Worm (Caenorhabditis elegans) whole organism, L1 larva: ENCODE results near the gene mtm-3.

ENCODE experiments used
- C16A3.4 ChIP-seq: fragments of 150-350 bp; optimal IDR thresholded peaks from 2 replicates; lab custom pipeline; 2014; ENCODE audit warnings: missing biosample characterization, missing genetic modification characterization
- C34B4.2 ChIP-seq: sonication (generic microtip); optimal IDR thresholded peaks from 2 replicates; lab custom pipeline; 2017; ENCODE audit warnings: mild to moderate bottlenecking, missing genetic modification characterization, missing compliant biosample characterization
- F16B12.6 ChIP-seq: fragments of 150-350 bp; optimal IDR thresholded peaks from 2 replicates; lab custom pipeline; 2014; ENCODE audit warnings: missing biosample characterization, missing genetic modification characterization
- aha-1 ChIP-seq: fragments of 150-350 bp; optimal IDR thresholded peaks from 2 replicates; lab custom pipeline; 2014; ENCODE audit warnings: missing biosample characterization, missing genetic modification characterization
- alr-1 ChIP-seq: fragments of 200-800 bp; sonication (Bioruptor generic); optimal IDR thresholded peaks from 2 replicates; lab custom pipeline; 2018; ENCODE audit warnings: borderline replicate concordance, mild to moderate bottlenecking, missing genetic modification characterization, missing compliant biosample characterization
- aly-2 ChIP-seq: fragments of 150-350 bp; optimal IDR thresholded peaks from 2 replicates; lab custom pipeline; 2014; ENCODE audit warnings: missing biosample characterization, missing genetic modification characterization
- ama-1 ChIP-seq: fragments of 150-350 bp; optimal IDR thresholded peaks from 2 replicates; lab custom pipeline; 2014
- blmp-1 ChIP-seq: fragments of 150-350 bp; optimal IDR thresholded peaks from 2 replicates; lab custom pipeline; 2014; ENCODE audit warnings: missing biosample characterization, missing genetic modification characterization
- ceh-63 ChIP-seq: fragments of 200-800 bp; sonication (Bioruptor generic); optimal IDR thresholded peaks from 2 replicates; lab custom pipeline; 2018; ENCODE audit warnings: mild to moderate bottlenecking, missing genetic modification characterization, missing compliant biosample characterization
- ceh-8 ChIP-seq: fragments of 200-800 bp; sonication (Bioruptor generic); optimal IDR thresholded peaks from 2 replicates; lab custom pipeline; 2018; ENCODE audit warnings: mild to moderate bottlenecking, missing genetic modification characterization, moderate library complexity, missing compliant biosample characterization
- ceh-88 ChIP-seq: fragments of 200-800 bp; sonication (Bioruptor generic); IDR thresholded peaks from 2 replicates; pipeline ENCODE4 v1.3.6; 2022; ENCODE audit warnings: missing genetic modification characterization, missing compliant biosample characterization
- ceh-90 ChIP-seq: sonication (generic microtip); optimal IDR thresholded peaks from 2 replicates; lab custom pipeline; 2016; ENCODE audit warnings: missing genetic modification characterization, missing compliant biosample characterization
- dpl-1 ChIP-seq, 3 experiments: fragments of 150-350 bp in 2 of 3; sonication (generic microtip) in 1 of 3; optimal IDR thresholded peaks; 2 replicates each; lab custom pipeline; 2014 to 2017; ENCODE audit warnings: missing biosample characterization in 3 of 3, missing genetic modification characterization in 3 of 3, missing genetic modification reagents in 3 of 3
- efl-1 ChIP-seq, 4 experiments: fragments of 150-350 bp; optimal IDR thresholded peaks in 3 of 4; peaks in 1 of 4; 1 replicate in 1 of 4; 2 replicates in 3 of 4; lab custom pipeline; 2014; ENCODE audit warnings: missing biosample characterization in 2 of 4, missing genetic modification characterization in 2 of 4, missing genetic modification reagents in 2 of 4
- efl-3 ChIP-seq: fragments of 200-800 bp; sonication (Bioruptor generic); optimal IDR thresholded peaks from 2 replicates; lab custom pipeline; 2018; ENCODE audit warnings: mild to moderate bottlenecking, missing genetic modification characterization, missing compliant biosample characterization
- egl-13 ChIP-seq: sonication (generic microtip); optimal IDR thresholded peaks from 2 replicates; lab custom pipeline; 2016; ENCODE audit warnings: missing genotype, missing genetic modification reagents, missing genetic modification characterization, missing compliant biosample characterization
- egl-27 ChIP-seq, 2 experiments: fragments of 150-350 bp in 1 of 2; sonication (generic microtip); optimal IDR thresholded peaks; 3 replicates each; lab custom pipeline; 2017 to 2018; ENCODE audit warnings: missing biosample characterization in 2 of 2, missing genetic modification characterization in 2 of 2, missing genetic modification reagents in 2 of 2
- ets-5 ChIP-seq: fragments of 200-800 bp; sonication (Bioruptor generic); IDR thresholded peaks from 2 replicates; pipeline ENCODE4 v1.3.6; 2022; ENCODE audit warnings: missing genetic modification characterization, missing compliant biosample characterization
- fkh-10 ChIP-seq: sonication (generic microtip); optimal IDR thresholded peaks from 2 replicates; lab custom pipeline; 2017; ENCODE audit warnings: missing biosample characterization, missing genetic modification reagents, missing genetic modification characterization
- fkh-4 ChIP-seq: sonication (generic microtip); optimal IDR thresholded peaks from 2 replicates; lab custom pipeline; 2016; ENCODE audit warnings: missing compliant biosample characterization, missing genetic modification characterization, borderline replicate concordance
- fkh-8 ChIP-seq: sonication (generic microtip); optimal IDR thresholded peaks from 2 replicates; lab custom pipeline; 2016; ENCODE audit warnings: mild to moderate bottlenecking, missing genetic modification characterization, missing compliant biosample characterization
- grh-1 ChIP-seq: fragments of 200-800 bp; sonication (Bioruptor generic); IDR thresholded peaks from 2 replicates; pipeline ENCODE4 v1.3.6; 2022; ENCODE audit warnings: missing genetic modification reagents, missing genetic modification characterization, missing compliant biosample characterization
- hlh-17 ChIP-seq: fragments of 200-800 bp; sonication (Bioruptor generic); optimal IDR thresholded peaks from 2 replicates; lab custom pipeline; 2018; ENCODE audit warnings: missing genetic modification characterization, mild to moderate bottlenecking, missing compliant biosample characterization, moderate library complexity, borderline replicate concordance
- jun-1 ChIP-seq: fragments of 150-350 bp; optimal IDR thresholded peaks from 2 replicates; lab custom pipeline; 2014; ENCODE audit warnings: missing biosample characterization, missing genetic modification reagents, missing genetic modification characterization
- lin-13 ChIP-seq: fragments of 150-350 bp; optimal IDR thresholded peaks from 2 replicates; lab custom pipeline; 2014; ENCODE audit warnings: missing biosample characterization, missing genetic modification reagents, missing genetic modification characterization
- lin-14 ChIP-seq: fragments of 200-800 bp; sonication (Bioruptor generic); optimal IDR thresholded peaks from 2 replicates; lab custom pipeline; 2018; ENCODE audit warnings: mild to moderate bottlenecking, missing genetic modification characterization, moderate library complexity, missing compliant biosample characterization
- lin-15B ChIP-seq: fragments of 150-350 bp; sonication (generic microtip); optimal IDR thresholded peaks from 3 replicates; lab custom pipeline; 2014; ENCODE audit warnings: missing biosample characterization, missing genetic modification characterization
- lin-39 ChIP-seq: fragments of 150-350 bp; optimal IDR thresholded peaks from 2 replicates; lab custom pipeline; 2014; ENCODE audit warnings: missing biosample characterization, missing genetic modification reagents, missing genetic modification characterization
- lir-3 ChIP-seq: sonication (generic microtip); optimal IDR thresholded peaks from 2 replicates; lab custom pipeline; 2016; ENCODE audit warnings: mild to moderate bottlenecking, missing genetic modification characterization, moderate library complexity, missing compliant biosample characterization; ENCODE audit not compliant: poor library complexity
- mdl-1 ChIP-seq, 2 experiments: fragments of 150-350 bp; optimal IDR thresholded peaks; 2 replicates each; lab custom pipeline; 2014 to 2017; ENCODE audit warnings: missing biosample characterization in 2 of 2, missing genetic modification characterization in 2 of 2, inconsistent platforms in 1 of 2
- mef-2 ChIP-seq: fragments of 150-350 bp; optimal IDR thresholded peaks from 2 replicates; lab custom pipeline; 2014; ENCODE audit warnings: missing biosample characterization, missing genetic modification characterization
- mep-1 ChIP-seq: fragments of 150-350 bp; optimal IDR thresholded peaks from 2 replicates; lab custom pipeline; 2014; ENCODE audit warnings: missing biosample characterization, missing genetic modification characterization
- nhr-20 ChIP-seq: sonication (generic microtip); optimal IDR thresholded peaks from 2 replicates; lab custom pipeline; 2016; ENCODE audit warnings: mild to moderate bottlenecking, missing genetic modification characterization, missing compliant biosample characterization
- nhr-237 ChIP-seq: fragments of 150-350 bp; optimal IDR thresholded peaks from 2 replicates; lab custom pipeline; 2014; ENCODE audit warnings: missing biosample characterization, missing genetic modification characterization
- nhr-47 ChIP-seq: sonication (generic microtip); optimal IDR thresholded peaks from 2 replicates; lab custom pipeline; 2016; ENCODE audit warnings: mild to moderate bottlenecking, missing genetic modification characterization, moderate library complexity, missing compliant biosample characterization
- nhr-71 ChIP-seq: sonication (generic microtip); optimal IDR thresholded peaks from 2 replicates; lab custom pipeline; 2016; ENCODE audit warnings: mild to moderate bottlenecking, missing genetic modification characterization, moderate library complexity, missing compliant biosample characterization
- nhr-85 ChIP-seq: sonication (generic microtip); peaks from one replicate; lab custom pipeline; 2016; ENCODE audit warnings: missing genetic modification characterization, inconsistent platforms, missing compliant biosample characterization
- nhr-90 ChIP-seq: sonication (generic microtip); optimal IDR thresholded peaks from 2 replicates; lab custom pipeline; 2016; ENCODE audit warnings: mild to moderate bottlenecking, missing genetic modification characterization, missing compliant biosample characterization; ENCODE audit not compliant: poor library complexity
- rnt-1 ChIP-seq: sonication (generic microtip); optimal IDR thresholded peaks from 2 replicates; lab custom pipeline; 2016; ENCODE audit warnings: mild to moderate bottlenecking, missing genetic modification characterization, moderate library complexity, missing compliant biosample characterization
- skn-1 ChIP-seq: fragments of 150-350 bp; optimal IDR thresholded peaks from 2 replicates; lab custom pipeline; 2014; ENCODE audit warnings: missing biosample characterization, missing genetic modification characterization
- snpc-4 ChIP-seq: fragments of 150-350 bp; optimal IDR thresholded peaks from 2 replicates; lab custom pipeline; 2014; ENCODE audit warnings: missing biosample characterization, missing genetic modification characterization
- sox-4 ChIP-seq: sonication (generic microtip); optimal IDR thresholded peaks from 2 replicates; lab custom pipeline; 2016; ENCODE audit warnings: missing genetic modification characterization, missing compliant biosample characterization
- sup-37 ChIP-seq: fragments of 200-800 bp; sonication (Bioruptor generic); optimal IDR thresholded peaks from 2 replicates; lab custom pipeline; 2018; ENCODE audit warnings: mild to moderate bottlenecking, missing genetic modification characterization, missing compliant biosample characterization
- swsn-7 ChIP-seq: sonication (generic microtip); optimal IDR thresholded peaks from 2 replicates; lab custom pipeline; 2016; ENCODE audit warnings: missing genetic modification characterization, missing compliant biosample characterization
- tbx-2 ChIP-seq: sonication (generic microtip); optimal IDR thresholded peaks from 2 replicates; lab custom pipeline; 2016; ENCODE audit warnings: missing genetic modification characterization, missing compliant biosample characterization
- tlp-1 ChIP-seq: fragments of 150-350 bp; optimal IDR thresholded peaks from 2 replicates; lab custom pipeline; 2014; ENCODE audit warnings: missing biosample characterization, missing genetic modification characterization
- unc-130 ChIP-seq: fragments of 150-350 bp; optimal IDR thresholded peaks from 2 replicates; lab custom pipeline; 2017; ENCODE audit warnings: missing biosample characterization, missing genetic modification characterization, inconsistent platforms
- unc-30 ChIP-seq: sonication (generic microtip); optimal IDR thresholded peaks from 2 replicates; lab custom pipeline; 2017; ENCODE audit warnings: missing biosample characterization, missing genetic modification characterization
- unc-62 ChIP-seq: fragments of 150-350 bp; optimal IDR thresholded peaks from 2 replicates; lab custom pipeline; 2014; ENCODE audit warnings: missing biosample characterization, missing genetic modification reagents, missing genetic modification characterization
- unc-98 ChIP-seq: fragments of 200-800 bp; sonication (Bioruptor generic); IDR thresholded peaks from 2 replicates; pipeline ENCODE4 v1.3.6; 2022; ENCODE audit warnings: missing genetic modification characterization, missing compliant biosample characterization
- ztf-11 ChIP-seq, 2 experiments: sonication (generic microtip); optimal IDR thresholded peaks; 2 replicates each; lab custom pipeline; 2016 to 2017; ENCODE audit warnings: missing genetic modification characterization in 2 of 2, missing biosample characterization in 1 of 2, missing compliant biosample characterization in 1 of 2
- ztf-4 ChIP-seq: fragments of 150-350 bp; optimal IDR thresholded peaks from 2 replicates; lab custom pipeline; 2014; ENCODE audit warnings: missing biosample characterization, missing genetic modification characterization

mtm-3 gene

ce11 chrIII:3801379-3801894 is 1.2 kb upstream of the mtm-3 start:
- peak; percentile 89 for TF ChIP-seq blmp-1 (tag; lab: Kevin White, UChicago)
- TF ChIP-seq mep-1 (tag; lab: Kevin White, UChicago) = peak; percentile 95
- peak; percentile 90 for TF ChIP-seq grh-1 (GFP tag; lab: Robert Waterston, UW)
- no peak for TF ChIP-seq tlp-1
- peak; percentile 96 to 100 for TF ChIP-seq mdl-1 (tag; optimal IDR thresholded peaks at IDR 0.05; lab: Kevin White, UChicago)
- peak; percentile 97 for TF ChIP-seq nhr-47
- no peak for TF ChIP-seq C34B4.2 (tag; lab: Kevin White, UChicago)
- no peak for TF ChIP-seq unc-62 (GFP tag; lab: Kevin White, UChicago)
- TF ChIP-seq ceh-8 (GFP tag; lab: Kevin White, UChicago) = peak; percentile 89
- no peak for TF ChIP-seq hlh-17 (GFP tag; lab: Kevin White, UChicago)
- TF ChIP-seq ztf-11 (tag; optimal IDR thresholded peaks at IDR 0.05; lab: Kevin White, UChicago) = peak in 1 of 2 experiments; percentile 77
- peak; percentile 43 for TF ChIP-seq lin-15B (tag; lab: Kevin White, UChicago)
- TF ChIP-seq nhr-85 = peak; percentile 98
- TF ChIP-seq unc-98 (GFP tag; lab: Robert Waterston, UW) = no peak
- TF ChIP-seq nhr-71 (tag; lab: Kevin White, UChicago) = peak; percentile 99
- TF ChIP-seq ceh-88 (GFP tag; lab: Robert Waterston, UW) = peak; percentile 83
- TF ChIP-seq aly-2 (tag; lab: Kevin White, UChicago) = peak; percentile 74
- peak; percentile 89 for TF ChIP-seq nhr-90 (tag; lab: Kevin White, UChicago)
- TF ChIP-seq nhr-20 = peak; percentile 98
- TF ChIP-seq unc-130 (tag; lab: Kevin White, UChicago) = peak; percentile 91
- no peak for TF ChIP-seq ets-5 (GFP tag; lab: Robert Waterston, UW)
- no peak for TF ChIP-seq unc-30 (tag; lab: Kevin White, UChicago)
- peak; percentile 92 for TF ChIP-seq rnt-1 (tag; lab: Kevin White, UChicago)
- TF ChIP-seq ztf-4 (tag; lab: Kevin White, UChicago) = peak; percentile 97
- peak; percentile 79 for TF ChIP-seq aha-1 (tag; lab: Kevin White, UChicago)
- no peak for TF ChIP-seq efl-3 (GFP tag; lab: Kevin White, UChicago)
- TF ChIP-seq skn-1 (tag; lab: Kevin White, UChicago) = peak; percentile 90
- TF ChIP-seq fkh-8 (tag; lab: Kevin White, UChicago) = peak; percentile 98
- peak; percentile 90 for TF ChIP-seq lir-3 (tag; lab: Kevin White, UChicago)
- peak; percentile 93 to 96 for TF ChIP-seq egl-27 (tag; optimal IDR thresholded peaks at IDR 0.05; lab: Kevin White, UChicago)
- no peak for TF ChIP-seq ceh-90 (tag; lab: Kevin White, UChicago)
- TF ChIP-seq snpc-4 (tag; lab: Kevin White, UChicago) = peak; percentile 78
- peak; percentile 77 for TF ChIP-seq lin-39
- TF ChIP-seq alr-1 (tag; lab: Kevin White, UChicago) = no peak
- TF ChIP-seq fkh-10 (GFP tag; lab: Kevin White, UChicago) = peak; percentile 98
- peak; percentile 71 to 75 (median 74) for TF ChIP-seq dpl-1 (GFP tag; optimal IDR thresholded peaks at IDR 0.05; lab: Kevin White, UChicago)
- peak; percentile 97 for TF ChIP-seq swsn-7
- TF ChIP-seq C16A3.4 (tag; lab: Kevin White, UChicago) = peak; percentile 91
- TF ChIP-seq egl-13 = peak; percentile 83
- TF ChIP-seq mef-2 (tag; lab: Kevin White, UChicago) = peak; percentile 90
- peak; percentile 79 for TF ChIP-seq sox-4
- TF ChIP-seq fkh-4 (tag; lab: Kevin White, UChicago) = peak; percentile 33
- peak; percentile 89 to 93 for TF ChIP-seq efl-1 (optimal IDR thresholded peaks at IDR 0.05; lab: Kevin White, UChicago)
- TF ChIP-seq efl-1 (GFP tag; optimal IDR thresholded peaks at IDR 0.05 in 1 of 2; lab: Kevin White, UChicago) = peak; percentile 71 to 96
- peak; percentile 91 for TF ChIP-seq nhr-237 (tag; lab: Kevin White, UChicago)
- TF ChIP-seq jun-1 (tag; lab: Kevin White, UChicago) = peak; percentile 94
- TF ChIP-seq F16B12.6 = peak; percentile 51
- peak; percentile 97 for TF ChIP-seq lin-13
- peak; percentile 58 for TF ChIP-seq ama-1 (lab: Kevin White, UChicago)
- TF ChIP-seq sup-37 (GFP tag; lab: Kevin White, UChicago) = peak; percentile 79
- TF ChIP-seq lin-14 (GFP tag; lab: Kevin White, UChicago) = peak; percentile 100
- TF ChIP-seq ceh-63 = no peak
- peak; percentile 99 for TF ChIP-seq tbx-2 (tag; lab: Kevin White, UChicago)
